Worm (Caenorhabditis elegans): ENCODE data around the gene gln-3.

- no peak for TF ChIP-seq somi-1 (GFP tag; optimal IDR thresholded peaks at IDR 0.05)
- no peak for TF ChIP-seq madf-3 (GFP tag; IDR thresholded peaks at IDR 0.05)
- TF ChIP-seq xnd-1 (tag; optimal IDR thresholded peaks at IDR 0.05), result no peak
- TF ChIP-seq ZK185.1 (tag; optimal IDR thresholded peaks at IDR 0.05; ENCODE audit: poor library complexity, severe bottlenecking), result no peak
- TF ChIP-seq hrde-1 (tag; optimal IDR thresholded peaks at IDR 0.05; ENCODE audit: borderline replicate concordance), result no peak
- TF ChIP-seq akir-1 (GFP tag; optimal IDR thresholded peaks at IDR 0.05), result no peak
- TF ChIP-seq snpc-4 (GFP tag; optimal IDR thresholded peaks at IDR 0.05), result no peak
- TF ChIP-seq snpc-4 (tag; optimal IDR thresholded peaks at IDR 0.05), result peak in 2 of 4 experiments; percentile 19 to 67
- no peak for TF ChIP-seq lin-35 (GFP tag; optimal IDR thresholded peaks at IDR 0.05)
- TF ChIP-seq T07F8.4 (tag; optimal IDR thresholded peaks at IDR 0.05), result no peak
- TF ChIP-seq dpl-1 (GFP tag; optimal IDR thresholded peaks at IDR 0.05), result no peak
- no peak for TF ChIP-seq C17E4.6 (GFP tag; IDR thresholded peaks at IDR 0.05)
- no peak for TF ChIP-seq attf-6 (GFP tag; IDR thresholded peaks at IDR 0.05)
- no peak for TF ChIP-seq ama-1 (optimal IDR thresholded peaks at IDR 0.05)
- no peak for TF ChIP-seq ama-1 (GFP tag; optimal IDR thresholded peaks at IDR 0.05)
These were observed 904 bp downstream of the gln-3 start for ce11 chrIV:16169443-16170105.
